Worm (Caenorhabditis elegans): ENCODE results near the gene K07D4.9.

The K07D4.9 gene

DNA sequence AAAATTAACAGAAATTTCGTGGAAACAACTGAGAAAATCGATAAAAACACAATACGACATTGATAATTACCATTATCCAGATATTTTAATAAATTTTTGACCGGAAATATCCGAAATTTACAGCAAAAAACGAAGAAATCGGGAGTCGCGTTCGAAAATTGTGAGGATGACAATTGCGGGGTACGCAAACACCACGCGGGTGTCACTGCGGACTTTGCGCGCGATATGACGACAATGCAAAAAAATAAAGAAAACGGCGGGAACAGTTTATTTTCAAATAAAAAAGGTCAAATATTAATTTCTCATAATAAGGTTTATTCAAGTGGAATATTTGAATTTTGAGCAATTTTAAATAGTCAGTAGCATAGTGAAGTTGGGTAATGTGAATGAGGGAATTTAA, 16.0 kb downstream of the K07D4.9 start, which contains the start of gene rpn-11 (continued):
- TF ChIP-seq ceh-27 (GFP tag; optimal IDR thresholded peaks at IDR 0.05) (peak; percentile 66), lin-26 (GFP tag; IDR thresholded peaks at IDR 0.05) (0 out of 2 replicates have a peak, but pooled peaks have one; percentile 8), B0261.1 (tag; optimal IDR thresholded peaks at IDR 0.05) (peak; percentile 5), ceh-58 (GFP tag; IDR thresholded peaks at IDR 0.05) (no peak), Y53F4B.3 (GFP tag; IDR thresholded peaks at IDR 0.05) (no peak), nhr-179 (tag; optimal IDR thresholded peaks at IDR 0.05) (no peak), attf-5 (GFP tag; optimal IDR thresholded peaks at IDR 0.05) (peak; percentile 86), Y79H2A.3 (GFP tag; conservative IDR thresholded peaks at IDR 0.05) (0 out of 2 replicates have a peak, but pooled peaks have one; percentile 46), sea-2 (GFP tag; IDR thresholded peaks at IDR 0.05) (no peak), K12H6.12 (tag; optimal IDR thresholded peaks at IDR 0.05) (peak; percentile 67), ceh-91 (GFP tag; IDR thresholded peaks at IDR 0.05) (peak; percentile 86), unc-130 (GFP tag; optimal IDR thresholded peaks at IDR 0.05) (peak; percentile 56), egl-44 (GFP tag; IDR thresholded peaks at IDR 0.05) (peak; percentile 46; the same call in 1 of the 2 replicates), snpc-3.4 (tag; optimal IDR thresholded peaks at IDR 0.05) (peak; percentile 10), rpc-1 (optimal IDR thresholded peaks at IDR 0.05) (no peak), rpc-1 (tag; optimal IDR thresholded peaks at IDR 0.05) (no peak), hlh-26 (GFP tag; conservative IDR thresholded peaks at IDR 0.05) (no peak), him-1 (tag; optimal IDR thresholded peaks at IDR 0.05) (peak; percentile 29), efl-1 (GFP tag; optimal IDR thresholded peaks at IDR 0.05) (peak; percentile 91), zfh-2 (GFP tag; conservative IDR thresholded peaks at IDR 0.05) (no peak), tlf-1 (GFP tag; optimal IDR thresholded peaks at IDR 0.05) (peak; percentile 80), Y53G8AR.9 (GFP tag; conservative IDR thresholded peaks at IDR 0.05) (0 out of 2 replicates have a peak, but pooled peaks have one; percentile 55), lsy-27 (tag; optimal IDR thresholded peaks at IDR 0.05; ENCODE audit: borderline replicate concordance, insufficient read depth) (no peak), hsf-1 (GFP tag; IDR thresholded peaks at IDR 0.05) (peak; percentile 13; the same call in 1 of the 2 replicates), tbp1 (GFP tag; optimal IDR thresholded peaks at IDR 0.05) (peak; percentile 66), snpc-1.3 (tag; optimal IDR thresholded peaks at IDR 0.05; ENCODE audit: insufficient read depth) (peak; percentile 24), T26A5.8 (tag; optimal IDR thresholded peaks at IDR 0.05) (no peak), chd-7 (tag; optimal IDR thresholded peaks at IDR 0.05) (no peak), pha-4 (tag; optimal IDR thresholded peaks at IDR 0.05) (peak; percentile 65), ZK185.1 (tag; optimal IDR thresholded peaks at IDR 0.05; ENCODE audit: poor library complexity, severe bottlenecking) (no peak), F57A8.1 (GFP tag; optimal IDR thresholded peaks at IDR 0.05) (no peak), F55B11.4 (tag; optimal IDR thresholded peaks at IDR 0.05; ENCODE audit: borderline replicate concordance, insufficient read depth) (no peak), mcd-1 (GFP tag; IDR thresholded peaks at IDR 0.05) (peak; percentile 91), fkh-3 (tag; optimal IDR thresholded peaks at IDR 0.05) (no peak), nfya-2 (GFP tag; IDR thresholded peaks at IDR 0.05) (no peak), snpc-1.1 (tag; optimal IDR thresholded peaks at IDR 0.05; ENCODE audit: insufficient read depth) (no peak), hmg-1.2 (GFP tag; IDR thresholded peaks at IDR 0.05) (peak; percentile 92), K11D2.4 (GFP tag; IDR thresholded peaks at IDR 0.05) (peak; percentile 85), ztf-18 (tag; optimal IDR thresholded peaks at IDR 0.05) (peak; percentile 4), ztf-3 (GFP tag; optimal IDR thresholded peaks at IDR 0.05) (no peak), nfyb-1 (GFP tag; IDR thresholded peaks at IDR 0.05) (peak; percentile 87), nhr-90 (tag; optimal IDR thresholded peaks at IDR 0.05) (no peak), ztf-22 (GFP tag; optimal IDR thresholded peaks at IDR 0.05) (no peak), sdz-38 (tag; optimal IDR thresholded peaks at IDR 0.05) (no peak), dpl-1 (GFP tag; optimal IDR thresholded peaks at IDR 0.05) (peak; percentile 96), madf-6 (GFP tag; IDR thresholded peaks at IDR 0.05) (peak; percentile 93), attf-6 (GFP tag; IDR thresholded peaks at IDR 0.05) (peak; percentile 49; the same call in 1 of the 2 replicates), xnd-1 (tag; optimal IDR thresholded peaks at IDR 0.05) (peak; percentile 56)

Data from whole organism, young adult.